Fruit fly (Drosophila melanogaster): ENCODE data around the gene CG34117.

CG34117 gene

DNA sequence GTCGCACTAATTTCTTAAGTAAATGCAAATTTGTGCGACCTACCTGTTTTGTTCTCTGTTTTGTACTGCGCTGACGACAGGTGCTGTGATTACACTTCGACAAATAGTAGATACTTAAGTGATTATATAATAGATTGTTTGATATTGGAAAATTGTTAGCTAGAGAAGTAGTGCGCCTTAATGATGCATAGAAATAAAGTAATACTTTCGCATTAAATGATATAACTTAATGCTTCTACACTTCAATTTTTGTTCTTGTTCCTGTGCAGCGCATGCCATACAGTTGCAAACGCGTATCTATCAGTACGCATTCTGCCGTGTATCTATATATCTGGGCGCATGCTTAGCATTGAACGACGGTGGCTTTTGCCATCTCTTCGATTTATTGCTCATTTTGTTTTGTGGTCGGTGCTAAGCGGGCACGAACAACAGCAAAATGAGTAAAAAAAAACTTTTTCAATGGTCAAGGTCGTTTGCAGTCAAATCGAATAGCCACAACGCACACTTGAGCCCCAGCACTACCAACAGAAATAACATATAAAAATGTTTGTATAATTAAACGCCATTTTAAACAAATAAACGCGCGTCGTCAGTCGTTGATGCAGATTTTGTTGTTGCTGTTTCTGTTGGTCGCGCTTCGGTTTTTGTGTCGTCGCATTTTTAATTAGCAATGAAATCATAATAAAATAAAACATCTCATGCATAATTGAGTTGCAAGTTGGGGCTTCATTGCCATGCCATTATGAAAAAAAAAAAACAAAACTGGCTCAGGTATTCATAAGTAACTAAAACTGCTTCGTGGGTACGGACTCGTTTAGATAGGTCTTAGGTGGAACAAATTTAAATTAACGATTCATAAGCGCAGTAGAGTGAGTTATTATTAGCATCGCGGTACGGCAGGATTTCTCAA lies 30.7 kb upstream of the CG34117 start:
- TF ChIP-seq CG10631 (GFP tag; optimal IDR thresholded peaks at IDR 0.05) (peak; percentile 7), CG6276 (GFP tag; optimal IDR thresholded peaks at IDR 0.05) (peak; percentile 26), CG15336 (GFP tag; IDR thresholded peaks at IDR 0.05) (peak; percentile 56), Hr4 (GFP tag; optimal IDR thresholded peaks at IDR 0.05) (peak; percentile 50), achi (GFP tag; optimal IDR thresholded peaks at IDR 0.05) (peak; percentile 33), CG3919 (GFP tag; optimal IDR thresholded peaks at IDR 0.05) (peak; percentile 24), eg (GFP tag; IDR thresholded peaks at IDR 0.05) (0 out of 3 replicates have a peak, but pooled peaks have one; percentile 50), Eip78C (GFP tag) (peak; percentile 37), CG6163 (GFP tag; IDR thresholded peaks at IDR 0.05) (0 out of 3 replicates have a peak, but pooled peaks have one; percentile 10), Hr39 (GFP tag; optimal IDR thresholded peaks at IDR 0.05) (no peak), net (GFP tag; optimal IDR thresholded peaks at IDR 0.05) (peak; percentile 32), Smox (GFP tag; optimal IDR thresholded peaks at IDR 0.05) (no peak), Sox14 (GFP tag; optimal IDR thresholded peaks at IDR 0.05) (peak; percentile 10), CG32006 (GFP tag; optimal IDR thresholded peaks at IDR 0.05) (peak; percentile 53), OdsH (GFP tag; optimal IDR thresholded peaks at IDR 0.05) (peak; percentile 27), Lpt (GFP tag; optimal IDR thresholded peaks at IDR 0.05) (peak; percentile 17), pdm3 (GFP tag; optimal IDR thresholded peaks at IDR 0.05) (peak; percentile 2), fkh (GFP tag; optimal IDR thresholded peaks at IDR 0.05) (peak; percentile 10), dac (GFP tag; optimal IDR thresholded peaks at IDR 0.05) (no peak), CG11294 (GFP tag; IDR thresholded peaks at IDR 0.05) (no peak), CG8119 (GFP tag; IDR thresholded peaks at IDR 0.05) (peak; percentile 45; the same call in 1 of the 3 replicates), Gug (GFP tag; IDR thresholded peaks at IDR 0.05) (peak; percentile 26; the same call in 1 of the 2 replicates), Blimp-1 (GFP tag; optimal IDR thresholded peaks at IDR 0.05) (no peak), Ets96B (tag; optimal IDR thresholded peaks at IDR 0.05) (peak; percentile 7)

DNA sequence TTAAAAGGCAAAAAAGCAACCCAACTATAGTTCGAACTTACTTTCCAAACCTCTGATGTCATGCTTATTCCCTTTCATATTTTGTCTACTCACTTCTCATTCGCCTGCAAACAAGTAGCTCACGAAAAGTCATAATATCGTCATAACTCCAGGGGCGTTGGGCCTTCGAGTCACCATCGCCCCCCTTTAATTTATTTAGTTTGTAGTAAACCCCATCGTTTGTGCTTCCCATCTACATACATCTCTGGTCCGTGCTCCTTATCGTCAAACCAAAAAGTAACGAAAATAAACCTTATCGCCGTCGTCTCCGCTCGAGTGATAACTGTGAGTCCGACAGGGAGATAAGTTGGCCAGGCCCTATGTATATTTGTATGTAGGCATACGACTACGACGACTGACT lies 29.1 kb upstream of the CG34117 start:
- TF ChIP-seq achi (GFP tag; optimal IDR thresholded peaks at IDR 0.05) (peak; percentile 39), fkh (GFP tag; optimal IDR thresholded peaks at IDR 0.05) (peak; percentile 75), Sox15 (GFP tag; optimal IDR thresholded peaks at IDR 0.05) (no peak), svp (GFP tag) (peak; percentile 89), cyc (GFP tag; optimal IDR thresholded peaks at IDR 0.05) (peak; percentile 60), CG11902 (GFP tag; optimal IDR thresholded peaks at IDR 0.05) (no peak), CG11762 (GFP tag; optimal IDR thresholded peaks at IDR 0.05; ENCODE audit: insufficient read depth) (no peak), CG3919 (GFP tag; optimal IDR thresholded peaks at IDR 0.05) (peak; percentile 9), fd85E (GFP tag; optimal IDR thresholded peaks at IDR 0.05) (no peak), Eip75B (GFP tag; optimal IDR thresholded peaks at IDR 0.05) (no peak), CG8119 (GFP tag; IDR thresholded peaks at IDR 0.05) (no peak), Hr38 (GFP tag; optimal IDR thresholded peaks at IDR 0.05) (no peak), CG6854 (GFP tag; optimal IDR thresholded peaks at IDR 0.05) (no peak), CG15336 (GFP tag; IDR thresholded peaks at IDR 0.05) (no peak), dac (GFP tag; optimal IDR thresholded peaks at IDR 0.05) (no peak), CG9139 (GFP tag; optimal IDR thresholded peaks at IDR 0.05) (no peak), ss (GFP tag; optimal IDR thresholded peaks at IDR 0.05) (no peak), esn (GFP tag; optimal IDR thresholded peaks at IDR 0.05) (peak; percentile 66), Sox14 (GFP tag; optimal IDR thresholded peaks at IDR 0.05) (peak; percentile 60), CG3032 (tag; optimal IDR thresholded peaks at IDR 0.05) (no peak), CG6808 (GFP tag; optimal IDR thresholded peaks at IDR 0.05) (no peak), CG7368 (GFP tag; optimal IDR thresholded peaks at IDR 0.05) (no peak), CG32006 (GFP tag; optimal IDR thresholded peaks at IDR 0.05) (no peak), topi (GFP tag; optimal IDR thresholded peaks at IDR 0.05) (peak; percentile 56), salr (GFP tag; optimal IDR thresholded peaks at IDR 0.05) (no peak), Met (GFP tag; optimal IDR thresholded peaks at IDR 0.05) (peak; percentile 71), CG6276 (GFP tag; optimal IDR thresholded peaks at IDR 0.05) (no peak), Gug (GFP tag; IDR thresholded peaks at IDR 0.05) (no peak), lz (GFP tag; optimal IDR thresholded peaks at IDR 0.05) (peak; percentile 41), CG6163 (GFP tag; IDR thresholded peaks at IDR 0.05) (peak; percentile 52; the same call in 2 of the 3 replicates), Ets96B (tag; optimal IDR thresholded peaks at IDR 0.05) (no peak), CG8632 (GFP tag; optimal IDR thresholded peaks at IDR 0.05) (no peak), CG8319 (GFP tag; optimal IDR thresholded peaks at IDR 0.05) (no peak), CG34406 (GFP tag; optimal IDR thresholded peaks at IDR 0.05) (peak; percentile 27), Hr39 (GFP tag; optimal IDR thresholded peaks at IDR 0.05) (peak; percentile 66), vri (GFP tag; optimal IDR thresholded peaks at IDR 0.05) (peak; percentile 96)
